Worm (Caenorhabditis elegans) whole organism, L4 larva: Measurements from ENCODE around the gene copg-1.
A peak's percentile ranks its signal among the peaks of the same experiment; 100 is the strongest.

Experiments
- F37D6.2 ChIP-seq: sonication (generic microtip); optimal IDR thresholded peaks from 2 replicates; lab custom pipeline; 2016; ENCODE audit warnings: mild to moderate bottlenecking, missing genetic modification characterization, missing compliant biosample characterization
- F44E2.7 ChIP-seq: fragments of 200-800 bp; sonication (Bioruptor generic); IDR thresholded peaks from 2 replicates; pipeline ENCODE4 v2.1.2; 2022; ENCODE audit warnings: missing genetic modification characterization, missing compliant biosample characterization
- Y105C5A.15 ChIP-seq: fragments of 200-800 bp; sonication (Bioruptor generic); IDR thresholded peaks from 2 replicates; pipeline ENCODE4 v1.3.6; 2022; ENCODE audit warnings: missing genetic modification characterization, missing compliant biosample characterization
- Y48G9A.11 ChIP-seq: fragments of 200-800 bp; sonication (Bioruptor generic); IDR thresholded peaks from 2 replicates; pipeline ENCODE4 v1.3.6; 2022; ENCODE audit warnings: missing genetic modification reagents, missing genetic modification characterization, missing compliant biosample characterization
- Y75B8A.6 ChIP-seq: fragments of 200-800 bp; sonication (Bioruptor generic); IDR thresholded peaks from 2 replicates; pipeline ENCODE4 v1.3.6; 2022; ENCODE audit warnings: missing genetic modification reagents, missing genetic modification characterization, missing compliant biosample characterization
- ZK337.2 ChIP-seq: fragments of 200-800 bp; sonication (Bioruptor generic); IDR thresholded peaks from 2 replicates; pipeline ENCODE4 v1.3.6; 2022; ENCODE audit warnings: missing genetic modification reagents, missing genetic modification characterization, missing compliant biosample characterization
- ZK546.5 ChIP-seq, 2 experiments: sonication (generic microtip); optimal IDR thresholded peaks; 2 replicates each; lab custom pipeline; 2017; ENCODE audit warnings: missing biosample characterization in 2 of 2, missing genetic modification characterization in 2 of 2
- aly-2 ChIP-seq: sonication (generic microtip); optimal IDR thresholded peaks from 2 replicates; lab custom pipeline; 2018; ENCODE audit warnings: missing biosample characterization, missing genetic modification characterization
- ceh-62 ChIP-seq: sonication (generic microtip); optimal IDR thresholded peaks from 2 replicates; lab custom pipeline; 2017; ENCODE audit warnings: missing biosample characterization, missing genetic modification characterization
- ceh-82 ChIP-seq: sonication (generic microtip); optimal IDR thresholded peaks from 2 replicates; lab custom pipeline; 2017; ENCODE audit warnings: missing biosample characterization, missing genetic modification characterization
- daf-12 ChIP-seq: fragments of 150-350 bp; optimal IDR thresholded peaks from 2 replicates; lab custom pipeline; 2014; ENCODE audit warnings: missing biosample characterization, missing genetic modification reagents, missing genetic modification characterization
- daf-19 ChIP-seq: fragments of 200-800 bp; sonication (Bioruptor generic); conservative IDR thresholded peaks from 2 replicates; pipeline ENCODE4 v1.3.6; 2022; ENCODE audit warnings: missing genetic modification characterization, missing compliant biosample characterization
- daf-8 ChIP-seq: fragments of 200-800 bp; sonication (Bioruptor generic); IDR thresholded peaks from 2 replicates; pipeline ENCODE4 v1.3.6; 2022; ENCODE audit warnings: missing genetic modification characterization, missing compliant biosample characterization
- dmd-6 ChIP-seq: fragments of 200-800 bp; sonication (Bioruptor generic); IDR thresholded peaks from 2 replicates; pipeline ENCODE4 v1.3.6; 2022; ENCODE audit warnings: missing genetic modification reagents, missing genetic modification characterization, missing compliant biosample characterization
- dmd-9 ChIP-seq: fragments of 200-800 bp; sonication (Bioruptor generic); IDR thresholded peaks from 2 replicates; pipeline ENCODE4 v1.3.6; 2022; ENCODE audit warnings: missing genetic modification reagents, missing genetic modification characterization, missing compliant biosample characterization
- duxl-1 ChIP-seq: sonication (generic microtip); optimal IDR thresholded peaks from 2 replicates; lab custom pipeline; 2016; ENCODE audit warnings: mild to moderate bottlenecking, missing genetic modification characterization, moderate library complexity, missing compliant biosample characterization; ENCODE audit not compliant: poor library complexity
- dve-1 ChIP-seq: sonication (generic microtip); optimal IDR thresholded peaks from 2 replicates; lab custom pipeline; 2017; ENCODE audit warnings: antibody characterized with exemption, mild to moderate bottlenecking, missing genetic modification characterization, missing compliant biosample characterization; ENCODE audit not compliant: insufficient read depth
- egl-27 ChIP-seq: sonication (generic microtip); optimal IDR thresholded peaks from 3 replicates; lab custom pipeline; 2017; ENCODE audit warnings: missing biosample characterization, missing genetic modification reagents, missing genetic modification characterization
- fos-1 ChIP-seq: fragments of 150-350 bp; optimal IDR thresholded peaks from 2 replicates; lab custom pipeline; 2014; ENCODE audit warnings: missing biosample characterization, missing genetic modification characterization
- gei-8 ChIP-seq: fragments of 200-800 bp; sonication (Bioruptor generic); optimal IDR thresholded peaks from 2 replicates; lab custom pipeline; 2018; ENCODE audit warnings: mild to moderate bottlenecking, missing genetic modification characterization, missing compliant biosample characterization
- hlh-11 ChIP-seq: fragments of 200-800 bp; sonication (Bioruptor generic); optimal IDR thresholded peaks from 2 replicates; lab custom pipeline; 2018; ENCODE audit warnings: mild to moderate bottlenecking, missing genetic modification characterization, missing compliant biosample characterization
- jun-1 ChIP-seq: fragments of 150-350 bp; optimal IDR thresholded peaks from 2 replicates; lab custom pipeline; 2014; ENCODE audit warnings: missing biosample characterization, missing genetic modification reagents, missing genetic modification characterization
- lin-38 ChIP-seq: fragments of 200-800 bp; sonication (Bioruptor generic); IDR thresholded peaks from 2 replicates; pipeline ENCODE4 v1.3.6; 2022; ENCODE audit warnings: missing genetic modification reagents, missing genetic modification characterization, missing compliant biosample characterization
- lir-3 ChIP-seq: sonication (generic microtip); optimal IDR thresholded peaks from 2 replicates; lab custom pipeline; 2016; ENCODE audit warnings: mild to moderate bottlenecking, missing genetic modification characterization, missing compliant biosample characterization
- lsy-2 ChIP-seq, 2 experiments: fragments of 150-350 bp in 1 of 2; sonication (generic microtip) in 1 of 2; optimal IDR thresholded peaks; 2 replicates each; lab custom pipeline; 2014 to 2017; ENCODE audit warnings: missing biosample characterization in 2 of 2, missing genetic modification characterization in 2 of 2
- madf-5 ChIP-seq, 2 experiments: fragments of 200-800 bp; sonication (Bioruptor generic); IDR thresholded peaks; 2 replicates each; pipeline ENCODE4 v1.3.6; 2022; ENCODE audit warnings: missing compliant biosample characterization in 2 of 2, missing genetic modification characterization in 2 of 2
- mdt-29 ChIP-seq: fragments of 200-800 bp; sonication (Bioruptor generic); IDR thresholded peaks from 2 replicates; pipeline ENCODE4 v1.3.6; 2022; ENCODE audit warnings: missing genetic modification reagents, missing genetic modification characterization, missing compliant biosample characterization
- mes-2 ChIP-seq: sonication (generic microtip); optimal IDR thresholded peaks from 2 replicates; lab custom pipeline; 2016; ENCODE audit warnings: missing genotype, mild to moderate bottlenecking, missing genetic modification characterization, missing compliant biosample characterization; ENCODE audit not compliant: poor library complexity, severe bottlenecking
- nhr-237 ChIP-seq: sonication (generic microtip); optimal IDR thresholded peaks from 2 replicates; lab custom pipeline; 2017; ENCODE audit warnings: missing biosample characterization, missing genetic modification characterization
- nhr-25 ChIP-seq: sonication (generic microtip); optimal IDR thresholded peaks from 2 replicates; lab custom pipeline; 2017; ENCODE audit warnings: missing genetic modification characterization, mild to moderate bottlenecking, missing compliant biosample characterization, antibody characterized with exemption, moderate library complexity, borderline replicate concordance; ENCODE audit not compliant: insufficient read depth
- nhr-28 ChIP-seq: fragments of 150-350 bp; optimal IDR thresholded peaks from 2 replicates; lab custom pipeline; 2014; ENCODE audit warnings: missing biosample characterization, missing genetic modification characterization
- nhr-6 ChIP-seq: fragments of 150-350 bp; optimal IDR thresholded peaks from 2 replicates; lab custom pipeline; 2014; ENCODE audit warnings: missing biosample characterization, missing genetic modification characterization
- nhr-76 ChIP-seq: fragments of 150-350 bp; optimal IDR thresholded peaks from 2 replicates; lab custom pipeline; 2014; ENCODE audit warnings: missing biosample characterization, missing genetic modification characterization
- pqm-1 ChIP-seq: sonication (generic microtip); optimal IDR thresholded peaks from 2 replicates; lab custom pipeline; 2017; ENCODE audit warnings: missing biosample characterization, missing genetic modification characterization
- rbr-2 ChIP-seq: sonication (generic microtip); optimal IDR thresholded peaks from 2 replicates; lab custom pipeline; 2016; ENCODE audit warnings: missing genotype, missing genetic modification characterization, missing compliant biosample characterization
- saeg-2 ChIP-seq: fragments of 200-800 bp; sonication (Bioruptor generic); IDR thresholded peaks from 2 replicates; pipeline ENCODE4 v1.3.6; 2022; ENCODE audit warnings: missing genetic modification reagents, missing genetic modification characterization, missing compliant biosample characterization
- snpc-1.2 ChIP-seq: fragments of 200-800 bp; sonication (Bioruptor generic); IDR thresholded peaks from 2 replicates; pipeline ENCODE4 v1.3.6; 2022; ENCODE audit warnings: missing genetic modification reagents, missing genetic modification characterization, missing compliant biosample characterization
- snpc-4 ChIP-seq: fragments of 150-350 bp; optimal IDR thresholded peaks from 2 replicates; lab custom pipeline; 2014; ENCODE audit warnings: missing biosample characterization, missing genetic modification characterization
- spr-1 ChIP-seq: sonication (generic microtip); optimal IDR thresholded peaks from 2 replicates; lab custom pipeline; 2016; ENCODE audit warnings: mild to moderate bottlenecking, missing genetic modification characterization, missing compliant biosample characterization
- spr-3 ChIP-seq: fragments of 200-800 bp; sonication (Bioruptor generic); optimal IDR thresholded peaks from 2 replicates; lab custom pipeline; 2018; ENCODE audit warnings: mild to moderate bottlenecking, missing genetic modification characterization, missing compliant biosample characterization
- unc-39 ChIP-seq: sonication (generic microtip); optimal IDR thresholded peaks from 2 replicates; lab custom pipeline; 2017; ENCODE audit warnings: missing biosample characterization, missing genetic modification characterization
- unc-62 ChIP-seq, 3 experiments: fragments of 150-350 bp in 1 of 3; sonication (generic microtip); optimal IDR thresholded peaks in 2 of 3; peaks in 1 of 3; 1 replicate in 1 of 3; 2 replicates in 2 of 3; lab custom pipeline; 2014 to 2017; ENCODE audit warnings: missing biosample characterization in 3 of 3, missing genetic modification characterization in 3 of 3, missing genetic modification reagents in 3 of 3, missing genotype in 1 of 3
- vab-7 ChIP-seq: fragments of 200-800 bp; sonication (Bioruptor generic); IDR thresholded peaks from 2 replicates; pipeline ENCODE4 v1.3.6; 2022; ENCODE audit warnings: missing genetic modification reagents, missing genetic modification characterization, missing compliant biosample characterization
- zfp-3 ChIP-seq: fragments of 200-800 bp; sonication (Bioruptor generic); conservative IDR thresholded peaks from 2 replicates; pipeline ENCODE4 v1.3.6; 2022; ENCODE audit warnings: missing genetic modification reagents, missing genetic modification characterization, missing compliant biosample characterization
- zip-11 ChIP-seq: fragments of 200-800 bp; sonication (Bioruptor generic); IDR thresholded peaks from 2 replicates; pipeline ENCODE4 v1.3.6; 2022; ENCODE audit warnings: missing genetic modification characterization, missing compliant biosample characterization
- zip-2 ChIP-seq: fragments of 150-350 bp; optimal IDR thresholded peaks from 2 replicates; lab custom pipeline; 2014; ENCODE audit warnings: missing biosample characterization, missing genetic modification characterization

The copg-1 gene

ce11 chrIV:10176252-10176730 is 24.5 kb downstream of the copg-1 start, which contains the start of gene rack-1 (continued):
- TF ChIP-seq nhr-237 (tag; lab: Kevin White, UChicago) (no peak), vab-7 (no peak)

- no peak for TF ChIP-seq ZK546.5 (tag; optimal IDR thresholded peaks at IDR 0.05; lab: Kevin White, UChicago)
- peak; percentile 71 for TF ChIP-seq snpc-1.2 (GFP tag; lab: Robert Waterston, UW)
- 0 out of 2 replicates have a peak, but pooled peaks have one; percentile 41 for TF ChIP-seq lin-38 (GFP tag; lab: Robert Waterston, UW)
- TF ChIP-seq madf-5 (GFP tag; IDR thresholded peaks at IDR 0.05; lab: Robert Waterston, UW) = 0 out of 4 replicates have a peak, but pooled peaks of 1 of the 2 experiments have one; percentile 12
- no peak for TF ChIP-seq zip-11
- peak; percentile 5 for TF ChIP-seq mes-2
- TF ChIP-seq nhr-28 (tag; lab: Kevin White, UChicago) = no peak
- no peak for TF ChIP-seq nhr-6 (tag; lab: Kevin White, UChicago)
Measured at ce11 chrIV:10177779-10178178, 26.0 kb downstream of the copg-1 start, which contains the start of gene mspn-1. TSS of gene mspn-1 (plus strand) at chrIV:10177968.

- no peak for TF ChIP-seq F37D6.2 (tag; lab: Kevin White, UChicago)
- no peak for TF ChIP-seq daf-12 (tag; lab: Kevin White, UChicago)
- TF ChIP-seq daf-8 (GFP tag; lab: Robert Waterston, UW) = no peak
- no peak for TF ChIP-seq Y75B8A.6 (GFP tag; lab: Robert Waterston, UW)
- TF ChIP-seq nhr-76 = no peak
- no peak for TF ChIP-seq lir-3 (tag; lab: Kevin White, UChicago)
- TF ChIP-seq gei-8 (GFP tag; lab: Kevin White, UChicago) = no peak
- TF ChIP-seq jun-1 = no peak
- TF ChIP-seq rbr-2 = no peak
- TF ChIP-seq unc-62 (GFP tag; optimal IDR thresholded peaks at IDR 0.05 in 1 of 2; lab: Kevin White, UChicago) = no peak
- TF ChIP-seq unc-62 (tag; optimal IDR thresholded peaks at IDR 0.05; lab: Kevin White, UChicago) = no peak
- no peak for TF ChIP-seq saeg-2 (GFP tag; lab: Robert Waterston, UW)
- no peak for TF ChIP-seq vab-7
- TF ChIP-seq unc-39 (tag; lab: Kevin White, UChicago) = no peak
- TF ChIP-seq mdt-29 (GFP tag; lab: Robert Waterston, UW) = no peak
- TF ChIP-seq egl-27 = no peak
- no peak for TF ChIP-seq dmd-6 (GFP tag; lab: Robert Waterston, UW)
- no peak for TF ChIP-seq snpc-4 (tag; lab: Kevin White, UChicago)
- TF ChIP-seq zfp-3 = no peak
- no peak for TF ChIP-seq spr-3
- TF ChIP-seq spr-1 (tag; lab: Kevin White, UChicago) = no peak
- TF ChIP-seq Y48G9A.11 = no peak
- no peak for TF ChIP-seq F44E2.7
- TF ChIP-seq pqm-1 (tag; lab: Kevin White, UChicago) = no peak
- TF ChIP-seq fos-1 (tag; lab: Kevin White, UChicago) = no peak
- no peak for TF ChIP-seq Y105C5A.15
- TF ChIP-seq nhr-6 (tag; lab: Kevin White, UChicago) = no peak
- TF ChIP-seq zip-2 (tag; lab: Kevin White, UChicago) = peak; percentile 44
- no peak for TF ChIP-seq nhr-25
- TF ChIP-seq ceh-82 (tag; lab: Kevin White, UChicago) = no peak
- no peak for TF ChIP-seq ceh-62 (tag; lab: Kevin White, UChicago)
- peak in 1 of 2 experiments; percentile 25 for TF ChIP-seq lsy-2 (tag; optimal IDR thresholded peaks at IDR 0.05; lab: Kevin White, UChicago)
- no peak for TF ChIP-seq aly-2 (tag; lab: Kevin White, UChicago)
- no peak for TF ChIP-seq duxl-1
- no peak for TF ChIP-seq ZK546.5 (tag; optimal IDR thresholded peaks at IDR 0.05; lab: Kevin White, UChicago)
- no peak for TF ChIP-seq daf-19 (GFP tag; lab: Robert Waterston, UW)
- no peak for TF ChIP-seq ZK337.2 (GFP tag; lab: Robert Waterston, UW)
- TF ChIP-seq dmd-9 = no peak
- peak; percentile 30 for TF ChIP-seq hlh-11 (tag; lab: Kevin White, UChicago)
- peak; percentile 2 for TF ChIP-seq dve-1 (tag; lab: Kevin White, UChicago)
Measured at ce11 chrIV:10180133-10180749, 28.5 kb downstream of the copg-1 start, which contains the start of gene gta-1. TSS of gene gta-1 (plus strand) at chrIV:10180660.
